Worm (Caenorhabditis elegans) whole organism, L1 larva: ENCODE results near the gene F09C8.1.

Experiments used
- ama-1 ChIP-seq: fragments of 150-350 bp; optimal IDR thresholded peaks from 2 replicates; lab custom pipeline; 2014
- ces-1 ChIP-seq: fragments of 150-350 bp; optimal IDR thresholded peaks from 2 replicates; lab custom pipeline; 2014; ENCODE audit warnings: missing biosample characterization, missing genetic modification reagents, missing genetic modification characterization
- elt-3 ChIP-seq, 6 experiments: fragments of 150-350 bp in 1 of 6; sonication (generic microtip); optimal IDR thresholded peaks; 2 replicates each; lab custom pipeline; 2017 to 2018; ENCODE audit warnings: missing biosample characterization in 6 of 6, missing genetic modification characterization in 6 of 6, inconsistent platforms in 1 of 6
- hlh-4 ChIP-seq: sonication (generic microtip); optimal IDR thresholded peaks from 2 replicates; lab custom pipeline; 2016; ENCODE audit warnings: mild to moderate bottlenecking, missing genetic modification characterization, missing compliant biosample characterization
- nhr-90 ChIP-seq: sonication (generic microtip); optimal IDR thresholded peaks from 2 replicates; lab custom pipeline; 2016; ENCODE audit warnings: mild to moderate bottlenecking, missing genetic modification characterization, missing compliant biosample characterization; ENCODE audit not compliant: poor library complexity
- sox-4 ChIP-seq: sonication (generic microtip); optimal IDR thresholded peaks from 2 replicates; lab custom pipeline; 2016; ENCODE audit warnings: missing genetic modification characterization, missing compliant biosample characterization
- unc-86 ChIP-seq: sonication (generic microtip); optimal IDR thresholded peaks from 2 replicates; lab custom pipeline; 2016; ENCODE audit warnings: missing genetic modification characterization, missing compliant biosample characterization

ce11 chrX:16172863-16173262, 9.5 kb upstream of the F09C8.1 start:
- TF ChIP-seq unc-86 (tag; lab: Kevin White, UChicago) (no peak), elt-3 (tag; optimal IDR thresholded peaks at IDR 0.05; lab: Kevin White, UChicago) (peak in 2 of 6 experiments; percentile 26 to 68), ces-1 (GFP tag; lab: Kevin White, UChicago) (no peak), sox-4 (tag; lab: Kevin White, UChicago) (no peak), ama-1 (no peak), hlh-4 (tag; lab: Kevin White, UChicago) (no peak), nhr-90 (tag; lab: Kevin White, UChicago) (no peak)
